Worm (Caenorhabditis elegans): ENCODE results near the gene F41C3.11.

F41C3.11 gene

DNA sequence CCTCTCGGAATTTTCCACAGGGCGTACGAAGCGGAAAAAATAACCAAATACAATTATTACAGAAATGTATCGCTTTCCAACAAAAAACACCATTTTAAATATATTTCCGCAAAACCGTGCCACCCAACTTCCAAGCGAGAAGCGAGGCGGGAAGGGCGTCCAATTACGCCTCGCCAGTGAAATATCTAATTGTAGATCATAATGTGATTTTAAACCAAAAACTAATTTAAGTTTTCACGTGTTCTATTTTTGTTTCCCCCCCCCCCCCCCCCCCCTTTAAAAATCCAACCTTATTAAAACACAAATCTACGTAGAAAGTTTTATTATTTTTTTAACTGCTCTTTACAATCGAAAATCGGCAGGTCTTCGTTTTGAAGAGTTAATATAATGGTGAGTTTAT, 44.3 kb downstream of the F41C3.11 start, which contains the start of gene F10G7.12:
TSS of gene F10G7.12 (plus strand) at position 301 of the 400 bp plus-strand sequence.
- TF ChIP-seq efl-3 (GFP tag; optimal IDR thresholded peaks at IDR 0.05): no peak
- TF ChIP-seq egl-27 (tag; optimal IDR thresholded peaks at IDR 0.05): no peak
- no peak for TF ChIP-seq mep-1 (tag; optimal IDR thresholded peaks at IDR 0.05)
- TF ChIP-seq lir-3 (tag; optimal IDR thresholded peaks at IDR 0.05; ENCODE audit: poor library complexity): no peak
- no peak for TF ChIP-seq aha-1 (tag; optimal IDR thresholded peaks at IDR 0.05)
- no peak for TF ChIP-seq zip-4 (GFP tag; optimal IDR thresholded peaks at IDR 0.05)
- no peak for TF ChIP-seq vab-15 (tag; optimal IDR thresholded peaks at IDR 0.05)

DNA sequence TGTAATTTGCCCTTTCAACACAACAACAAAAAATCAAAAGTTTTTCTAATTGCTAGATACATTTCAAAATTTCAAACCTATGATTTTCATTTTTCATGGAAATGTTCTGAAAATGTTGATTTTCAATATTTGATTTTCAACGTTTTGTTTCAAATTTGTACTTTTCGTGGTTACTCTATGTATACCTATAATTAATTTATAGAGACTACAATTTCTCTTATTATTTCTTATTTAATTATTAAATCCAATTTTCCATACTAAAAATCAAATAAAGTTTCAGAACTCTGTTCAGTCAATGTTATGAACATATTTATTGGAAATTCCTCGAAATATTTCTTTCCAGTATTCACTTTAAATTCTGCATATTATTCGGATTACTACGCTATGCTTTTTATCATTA, 46.8 kb downstream of the F41C3.11 start, which contains the start of gene sre-39:
TSS of gene sre-39 (plus strand) at position 301 of the 400 bp plus-strand sequence.
- no peak for TF ChIP-seq alr-1 (tag; optimal IDR thresholded peaks at IDR 0.05; ENCODE audit: borderline replicate concordance)
- TF ChIP-seq sptf-1 (tag; optimal IDR thresholded peaks at IDR 0.05): no peak
- no peak for TF ChIP-seq ceh-63 (GFP tag; optimal IDR thresholded peaks at IDR 0.05)
- no peak for TF ChIP-seq snpc-4 (tag; optimal IDR thresholded peaks at IDR 0.05)
- no peak for TF ChIP-seq sox-4 (tag; optimal IDR thresholded peaks at IDR 0.05)
- no peak for TF ChIP-seq efl-1 (optimal IDR thresholded peaks at IDR 0.05)
- no peak for TF ChIP-seq efl-1 (GFP tag; optimal IDR thresholded peaks at IDR 0.05 in 1 of 2)
- no peak for TF ChIP-seq pqm-1 (tag; optimal IDR thresholded peaks at IDR 0.05)
- TF ChIP-seq C16A3.4 (tag; optimal IDR thresholded peaks at IDR 0.05): no peak

- TF ChIP-seq unc-62 (GFP tag; optimal IDR thresholded peaks at IDR 0.05): no peak
- TF ChIP-seq fos-1 (tag; optimal IDR thresholded peaks at IDR 0.05): no peak
- TF ChIP-seq vab-15 (tag; optimal IDR thresholded peaks at IDR 0.05): no peak
- no peak for TF ChIP-seq zip-4 (GFP tag; optimal IDR thresholded peaks at IDR 0.05)
- no peak for TF ChIP-seq unc-130 (tag; optimal IDR thresholded peaks at IDR 0.05)
- TF ChIP-seq irx-1 (tag; optimal IDR thresholded peaks at IDR 0.05): no peak
- no peak for TF ChIP-seq lin-13 (GFP tag; optimal IDR thresholded peaks at IDR 0.05)
- no peak for TF ChIP-seq hlh-4 (tag; optimal IDR thresholded peaks at IDR 0.05)
- no peak for TF ChIP-seq mef-2 (tag; optimal IDR thresholded peaks at IDR 0.05)
- TF ChIP-seq snpc-4 (tag; optimal IDR thresholded peaks at IDR 0.05): no peak
- no peak for TF ChIP-seq aha-1 (tag; optimal IDR thresholded peaks at IDR 0.05)
- TF ChIP-seq unc-98 (GFP tag; IDR thresholded peaks at IDR 0.05): no peak
- TF ChIP-seq xbp-1 (tag; optimal IDR thresholded peaks at IDR 0.05): no peak
- no peak for TF ChIP-seq F16B12.6 (tag; optimal IDR thresholded peaks at IDR 0.05)
- TF ChIP-seq C34B4.2 (tag; optimal IDR thresholded peaks at IDR 0.05): no peak
- TF ChIP-seq mdl-1 (tag; optimal IDR thresholded peaks at IDR 0.05): no peak
- TF ChIP-seq pax-3 (tag; optimal IDR thresholded peaks at IDR 0.05): no peak
- no peak for TF ChIP-seq elt-2 (tag; optimal IDR thresholded peaks at IDR 0.05)
- no peak for TF ChIP-seq isw-1 (GFP tag; IDR thresholded peaks at IDR 0.05)
Observed at ce11 chrII:4684852-4685251, 48.9 kb downstream of the F41C3.11 start.

DNA sequence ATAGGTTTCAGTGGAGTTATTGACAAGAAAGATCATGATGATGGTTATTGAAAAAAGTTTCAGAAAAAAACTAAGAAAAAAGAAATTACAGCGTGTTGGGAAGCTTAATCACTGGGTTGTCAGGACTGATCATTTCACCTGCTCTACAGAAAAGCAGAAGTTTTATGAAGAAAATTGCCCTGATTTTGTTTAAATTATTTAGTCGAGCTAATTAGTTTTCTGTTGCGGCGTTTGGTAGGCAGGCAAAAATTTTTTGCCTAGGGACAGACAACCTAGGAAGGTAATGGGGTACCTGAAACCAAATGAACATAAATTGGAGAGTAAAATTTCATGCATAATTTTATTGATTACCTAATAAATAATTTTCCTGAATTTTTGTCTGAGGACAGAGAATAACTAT, 50.1 kb downstream of the F41C3.11 start, which contains the start of gene sre-40:
TSS of gene sre-40 (minus strand) at position 101 of the 400 bp plus-strand sequence.
- TF ChIP-seq grh-1 (GFP tag; IDR thresholded peaks at IDR 0.05) (no peak), ceh-8 (GFP tag; optimal IDR thresholded peaks at IDR 0.05) (no peak), pqm-1 (tag; optimal IDR thresholded peaks at IDR 0.05) (no peak), nhr-85 (tag) (no peak), C04F5.9 (tag; optimal IDR thresholded peaks at IDR 0.05) (no peak), F16B12.6 (tag; optimal IDR thresholded peaks at IDR 0.05) (no peak), sup-37 (GFP tag; optimal IDR thresholded peaks at IDR 0.05) (no peak), efl-3 (GFP tag; optimal IDR thresholded peaks at IDR 0.05) (no peak), ets-5 (GFP tag; IDR thresholded peaks at IDR 0.05) (no peak), fos-1 (tag; optimal IDR thresholded peaks at IDR 0.05) (no peak), irx-1 (tag; optimal IDR thresholded peaks at IDR 0.05) (no peak)
